Fruit fly (Drosophila melanogaster): ENCODE data around the gene caps.

DNA sequence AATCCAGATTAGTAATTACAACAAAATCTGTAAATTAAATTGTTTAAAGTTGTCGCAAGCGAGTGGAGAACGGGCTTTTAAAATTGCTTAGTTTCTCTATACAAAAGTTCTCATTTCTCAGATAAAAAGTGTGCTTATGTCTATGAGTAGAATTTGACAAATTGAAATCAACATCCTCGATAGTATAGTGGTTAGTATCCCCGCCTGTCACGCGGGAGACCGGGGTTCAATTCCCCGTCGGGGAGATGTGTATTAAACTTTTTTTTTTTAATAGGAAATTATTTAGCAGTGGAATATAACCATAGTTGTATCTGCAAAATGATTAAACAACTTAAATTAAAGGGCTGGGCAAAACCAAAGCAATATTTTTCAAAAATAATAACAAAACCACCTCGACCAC, 20.9 kb downstream of the caps start:
- TF ChIP-seq CG8478 (optimal IDR thresholded peaks at IDR 0.05) (no peak), CTCF (optimal IDR thresholded peaks at IDR 0.05) (no peak)

Measured in S2 (cell line).